Worm (Caenorhabditis elegans) whole organism, midembryonic: Measurements from ENCODE around the gene F28E10.4.
A peak's percentile ranks its signal among the peaks of the same experiment; 100 is the strongest.

Experiments
- T22C8.4 ChIP-seq: fragments of 200-800 bp; sonication (Bioruptor generic); IDR thresholded peaks from 2 replicates; pipeline ENCODE4 v1.3.6; 2022; ENCODE audit warnings: missing genetic modification characterization, missing compliant biosample characterization
- cog-1 ChIP-seq: sonication (generic microtip); optimal IDR thresholded peaks from 2 replicates; lab custom pipeline; 2016; ENCODE audit warnings: missing genetic modification characterization, missing compliant biosample characterization
- flt-1 ChIP-seq: fragments of 200-800 bp; sonication (Bioruptor generic); IDR thresholded peaks from 2 replicates; pipeline ENCODE4 v1.3.6; 2022; ENCODE audit warnings: missing genetic modification characterization, missing compliant biosample characterization
- klf-2 ChIP-seq: fragments of 200-800 bp; sonication (Bioruptor generic); conservative IDR thresholded peaks from 2 replicates; pipeline ENCODE4 v1.3.6; 2022; ENCODE audit warnings: missing genetic modification reagents, missing genetic modification characterization, missing compliant biosample characterization
- med-1 ChIP-seq: sonication (generic microtip); optimal IDR thresholded peaks from 2 replicates; lab custom pipeline; 2017; ENCODE audit warnings: missing genetic modification characterization, mild to moderate bottlenecking, missing compliant biosample characterization, antibody characterized with exemption, missing genetic modification reagents; ENCODE audit not compliant: insufficient read depth
- ref-1 ChIP-seq: fragments of 200-800 bp; sonication (Bioruptor generic); conservative IDR thresholded peaks from 2 replicates; pipeline ENCODE4 v1.3.6; 2022; ENCODE audit warnings: missing genetic modification reagents, missing genetic modification characterization, missing compliant biosample characterization
- tab-1 ChIP-seq: fragments of 200-800 bp; sonication (Bioruptor generic); IDR thresholded peaks from 2 replicates; pipeline ENCODE4 v1.3.6; 2022; ENCODE audit warnings: missing genetic modification characterization, missing compliant biosample characterization
- ztf-23 ChIP-seq: fragments of 200-800 bp; sonication (Bioruptor generic); IDR thresholded peaks from 2 replicates; pipeline ENCODE4 v1.3.6; 2022; ENCODE audit warnings: missing genetic modification reagents, missing genetic modification characterization, missing compliant biosample characterization
- ztf-29 ChIP-seq: fragments of 200-800 bp; sonication (Bioruptor generic); IDR thresholded peaks from 2 replicates; pipeline ENCODE4 v1.3.6; 2022; ENCODE audit warnings: missing genetic modification reagents, missing genetic modification characterization, missing compliant biosample characterization

The F28E10.4 gene

ce11 chrIV:4567343-4567742 lies at the start of gene F28E10.4:
F28E10.4 (minus strand) TSS chrIV:4567443.
- TF ChIP-seq ztf-29, result no peak
- TF ChIP-seq klf-2 (GFP tag; lab: Robert Waterston, UW), result no peak
- TF ChIP-seq ztf-23 (GFP tag; lab: Robert Waterston, UW), result no peak
- TF ChIP-seq ref-1 (GFP tag; lab: Robert Waterston, UW), result no peak
- TF ChIP-seq med-1, result no peak

ce11 chrIV:4613516-4613915 lies 46.3 kb upstream of the F28E10.4 start:
- no peak for TF ChIP-seq ref-1 (GFP tag; lab: Robert Waterston, UW)
- TF ChIP-seq klf-2 (GFP tag; lab: Robert Waterston, UW), result no peak
- TF ChIP-seq ztf-29, result no peak

ce11 chrIV:4612597-4612996 lies 45.4 kb upstream of the F28E10.4 start:
- TF ChIP-seq flt-1 (GFP tag; lab: Robert Waterston, UW) (no peak), ztf-23 (GFP tag; lab: Robert Waterston, UW) (no peak), T22C8.4 (no peak), cog-1 (tag; lab: Kevin White, UChicago) (no peak), med-1 (no peak), ztf-29 (no peak), klf-2 (GFP tag; lab: Robert Waterston, UW) (no peak), tab-1 (GFP tag; lab: Robert Waterston, UW) (no peak), ref-1 (GFP tag; lab: Robert Waterston, UW) (no peak)

ce11 chrIV:4611740-4612139 lies 44.5 kb upstream of the F28E10.4 start:
- no peak for TF ChIP-seq T22C8.4
- TF ChIP-seq ztf-23 (GFP tag; lab: Robert Waterston, UW), result no peak
- TF ChIP-seq tab-1 (GFP tag; lab: Robert Waterston, UW), result no peak
- TF ChIP-seq ztf-29, result no peak
- TF ChIP-seq flt-1 (GFP tag; lab: Robert Waterston, UW), result no peak
- TF ChIP-seq klf-2 (GFP tag; lab: Robert Waterston, UW), result no peak
- TF ChIP-seq med-1, result no peak
- no peak for TF ChIP-seq cog-1 (tag; lab: Kevin White, UChicago)
- no peak for TF ChIP-seq ref-1 (GFP tag; lab: Robert Waterston, UW)

- TF ChIP-seq T22C8.4, result no peak
These were observed 42.3 kb upstream of the F28E10.4 start, which contains the start of gene col-110 for ce11 chrIV:4609568-4609967. col-110 (minus strand) TSS chrIV:4609668.

DNA sequence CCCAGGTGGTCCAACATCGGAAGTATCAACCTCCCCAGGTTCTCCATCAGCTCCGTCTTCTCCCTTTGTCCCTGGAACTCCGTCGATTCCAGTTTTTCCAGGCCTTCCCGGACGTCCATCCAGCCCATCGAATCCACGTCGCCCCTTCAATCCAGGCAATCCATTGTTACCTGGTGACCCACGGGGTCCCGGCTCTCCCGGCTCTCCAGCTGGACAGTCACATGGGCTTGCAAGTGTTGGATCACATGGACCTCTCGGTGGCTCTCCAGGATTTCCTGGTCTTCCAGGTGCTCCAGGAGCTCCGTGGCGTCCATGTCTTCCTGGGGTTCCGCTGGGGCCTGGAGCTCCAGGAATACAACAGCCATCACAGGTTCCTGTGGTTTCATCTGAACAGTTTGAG lies 41.4 kb upstream of the F28E10.4 start:
- TF ChIP-seq ztf-23 (GFP tag; lab: Robert Waterston, UW) (0 out of 2 replicates have a peak, but pooled peaks have one; percentile 30), ref-1 (GFP tag; lab: Robert Waterston, UW) (no peak)

DNA sequence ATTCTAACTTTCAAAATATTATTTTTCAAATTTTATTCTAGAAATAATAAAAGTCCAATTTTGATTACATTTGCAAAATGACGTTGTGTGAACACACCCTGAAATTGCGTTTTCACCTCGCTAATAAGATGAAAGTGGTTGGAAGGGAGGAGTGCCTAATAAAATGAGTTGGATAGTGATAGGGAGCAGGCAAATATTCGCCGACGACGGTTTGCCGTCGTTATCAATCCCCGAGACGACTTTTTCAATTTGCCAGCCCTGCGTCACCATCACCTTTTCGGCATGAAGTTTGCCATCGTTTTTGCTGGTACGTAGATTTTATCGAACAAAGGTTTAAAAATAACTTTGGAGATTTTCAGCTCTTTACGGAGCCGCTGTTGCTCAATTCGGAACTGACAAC lies 38.4 kb upstream of the F28E10.4 start, which contains the start of gene nspg-10:
Gene nspg-10, plus strand, starts transcription at position 179 of the 400 bp plus-strand sequence.
- TF ChIP-seq T22C8.4 (no peak), ref-1 (GFP tag; lab: Robert Waterston, UW) (no peak), klf-2 (GFP tag; lab: Robert Waterston, UW) (no peak), flt-1 (GFP tag; lab: Robert Waterston, UW) (no peak), ztf-23 (GFP tag; lab: Robert Waterston, UW) (no peak), cog-1 (tag; lab: Kevin White, UChicago) (no peak)

- TF ChIP-seq ref-1 (GFP tag; lab: Robert Waterston, UW) (no peak), cog-1 (tag; lab: Kevin White, UChicago) (no peak), med-1 (no peak), ztf-23 (GFP tag; lab: Robert Waterston, UW) (no peak), ztf-29 (no peak), klf-2 (GFP tag; lab: Robert Waterston, UW) (no peak), flt-1 (GFP tag; lab: Robert Waterston, UW) (no peak), tab-1 (GFP tag; lab: Robert Waterston, UW) (no peak), T22C8.4 (no peak)
These were observed 35.3 kb upstream of the F28E10.4 start, which contains the start of gene F19C7.4 for ce11 chrIV:4602565-4602964. F19C7.4 (plus strand) TSS chrIV:4602865.

DNA sequence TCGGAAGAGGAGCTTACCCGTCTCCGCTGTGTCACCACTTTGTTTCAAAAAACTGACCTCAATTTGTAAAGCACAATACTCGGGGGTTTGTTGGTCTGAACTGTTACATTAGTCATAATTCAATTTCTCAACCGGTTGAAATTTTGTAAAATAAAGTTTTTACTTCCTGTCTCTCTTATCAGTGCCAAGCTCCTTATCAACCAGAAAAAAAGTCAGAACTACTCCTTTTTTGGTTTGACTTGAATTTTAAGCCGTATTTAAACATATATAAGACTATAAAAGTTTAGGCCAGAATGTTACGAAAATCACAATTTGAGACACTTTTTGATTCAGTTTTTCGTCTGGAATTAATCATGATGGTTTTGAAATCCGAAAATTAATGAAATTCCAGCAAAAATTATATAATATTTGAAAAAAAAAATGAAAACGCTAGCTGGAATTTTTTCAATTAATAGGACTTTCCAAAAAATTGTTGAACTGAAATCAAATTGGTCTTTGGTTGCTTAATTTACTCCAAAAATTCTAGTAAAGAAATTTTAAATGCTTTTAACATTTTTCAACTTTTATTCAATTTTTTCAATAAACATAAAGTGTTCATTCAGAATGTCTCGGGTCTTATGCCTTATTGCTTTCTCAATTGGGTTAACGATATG lies 32.2 kb upstream of the F28E10.4 start, which contains the start of gene F19C7.2:
Gene F19C7.2, plus strand, starts transcription at position 603 of the 653 bp plus-strand sequence.
- TF ChIP-seq ztf-23 (GFP tag; lab: Robert Waterston, UW), result no peak
- no peak for TF ChIP-seq ztf-29
- no peak for TF ChIP-seq flt-1 (GFP tag; lab: Robert Waterston, UW)
- no peak for TF ChIP-seq ref-1 (GFP tag; lab: Robert Waterston, UW)
- TF ChIP-seq tab-1 (GFP tag; lab: Robert Waterston, UW), result no peak
- no peak for TF ChIP-seq med-1
- TF ChIP-seq cog-1 (tag; lab: Kevin White, UChicago), result no peak
- TF ChIP-seq T22C8.4, result no peak
- TF ChIP-seq klf-2 (GFP tag; lab: Robert Waterston, UW), result no peak

- TF ChIP-seq med-1, result no peak
- TF ChIP-seq klf-2 (GFP tag; lab: Robert Waterston, UW), result no peak
- no peak for TF ChIP-seq cog-1 (tag; lab: Kevin White, UChicago)
- TF ChIP-seq T22C8.4, result no peak
- no peak for TF ChIP-seq tab-1 (GFP tag; lab: Robert Waterston, UW)
- no peak for TF ChIP-seq ztf-29
These were observed 29.6 kb upstream of the F28E10.4 start, which contains the start of gene F19C7.3 for ce11 chrIV:4596824-4597223. F19C7.3 (plus strand) TSS chrIV:4597124.

ce11 chrIV:4588408-4588807 lies 21.2 kb upstream of the F28E10.4 start:
- TF ChIP-seq T22C8.4, result no peak
- TF ChIP-seq cog-1 (tag; lab: Kevin White, UChicago), result peak; percentile 14
- no peak for TF ChIP-seq klf-2 (GFP tag; lab: Robert Waterston, UW)
- no peak for TF ChIP-seq ztf-29
- TF ChIP-seq med-1, result no peak
- no peak for TF ChIP-seq flt-1 (GFP tag; lab: Robert Waterston, UW)
- no peak for TF ChIP-seq ztf-23 (GFP tag; lab: Robert Waterston, UW)
